Worm (Caenorhabditis elegans): ENCODE data around the gene rpn-2.

- TF ChIP-seq flt-1 (GFP tag; IDR thresholded peaks at IDR 0.05), result no peak
- no peak for TF ChIP-seq hmg-4 (GFP tag; optimal IDR thresholded peaks at IDR 0.05)
- TF ChIP-seq ama-1 (optimal IDR thresholded peaks at IDR 0.05), result no peak
- TF ChIP-seq B0310.2 (tag; optimal IDR thresholded peaks at IDR 0.05), result no peak
- TF ChIP-seq ceh-36 (tag; optimal IDR thresholded peaks at IDR 0.05), result no peak
- no peak for TF ChIP-seq scrt-1 (GFP tag; IDR thresholded peaks at IDR 0.05)
- no peak for TF ChIP-seq tbx-11 (GFP tag; IDR thresholded peaks at IDR 0.05)
- no peak for TF ChIP-seq ceh-13 (GFP tag; optimal IDR thresholded peaks at IDR 0.05)
- TF ChIP-seq F13C5.2 (tag; optimal IDR thresholded peaks at IDR 0.05), result no peak
- no peak for TF ChIP-seq hnd-1 (tag; optimal IDR thresholded peaks at IDR 0.05)
Measured at ce11 chrIII:6166634-6167033, 32.4 kb upstream of the rpn-2 start.

Data from whole organism, early embryonic.